Fruit fly (Drosophila melanogaster): ENCODE results near the gene CG3713.

Gene CG3713

dm6 chrX:801157-801872 lies 45.6 kb downstream of the CG3713 start, which contains the start of gene Rbf (continued):
- TF ChIP-seq CG2889 (GFP tag; IDR thresholded peaks at IDR 0.05), result no peak
- TF ChIP-seq slou (GFP tag; optimal IDR thresholded peaks at IDR 0.05), result no peak
- no peak for TF ChIP-seq CG7271 (tag; optimal IDR thresholded peaks at IDR 0.05)
- peak; percentile 33 for TF ChIP-seq CG13624 (GFP tag; optimal IDR thresholded peaks at IDR 0.05)
- no peak for TF ChIP-seq Atf3 (GFP tag; optimal IDR thresholded peaks at IDR 0.05)
- 0 out of 3 replicates have a peak, but pooled peaks have one; percentile 25 for TF ChIP-seq CG34224 (GFP tag; IDR thresholded peaks at IDR 0.05; ENCODE audit: partially characterized antibody)
- TF ChIP-seq Bteb2 (GFP tag; optimal IDR thresholded peaks at IDR 0.05), result no peak
- TF ChIP-seq CG10267 (tag; optimal IDR thresholded peaks at IDR 0.05), result peak; percentile 94
- no peak for TF ChIP-seq CrebB (tag; optimal IDR thresholded peaks at IDR 0.05)
- TF ChIP-seq nerfin-2 (GFP tag; IDR thresholded peaks at IDR 0.05; ENCODE audit: partially characterized antibody), result 0 out of 2 replicates have a peak, but pooled peaks have one; percentile 38
- peak; percentile 5 for TF ChIP-seq CG33213 (GFP tag; optimal IDR thresholded peaks at IDR 0.05)
- peak in 1 of 3 experiments; percentile 16 for TF ChIP-seq Stat92E (GFP tag; optimal IDR thresholded peaks at IDR 0.05)
- TF ChIP-seq CG10431 (GFP tag; optimal IDR thresholded peaks at IDR 0.05), result no peak
- no peak for TF ChIP-seq CG31388 (GFP tag; optimal IDR thresholded peaks at IDR 0.05)
- TF ChIP-seq inv (GFP tag; IDR thresholded peaks at IDR 0.05; ENCODE audit: partially characterized antibody), result peak; percentile 32
- TF ChIP-seq dm (GFP tag; optimal IDR thresholded peaks at IDR 0.05), result peak; percentile 25
- TF ChIP-seq so (GFP tag; IDR thresholded peaks at IDR 0.05), result no peak
- TF ChIP-seq CG7928 (GFP tag; optimal IDR thresholded peaks at IDR 0.05), result peak; percentile 1
- peak; percentile 1 for TF ChIP-seq CG30403 (GFP tag; optimal IDR thresholded peaks at IDR 0.05)
- TF ChIP-seq fd64A (GFP tag; optimal IDR thresholded peaks at IDR 0.05), result no peak
- peak; percentile 55; the same call in 1 of the 2 replicates for TF ChIP-seq CG13287 (GFP tag; IDR thresholded peaks at IDR 0.05; ENCODE audit: partially characterized antibody)
- TF ChIP-seq tna (GFP tag; IDR thresholded peaks at IDR 0.05; ENCODE audit: partially characterized antibody), result peak; percentile 52; the same call in 1 of the 2 replicates
- peak; percentile 35; the same call in 1 of the 2 replicates for TF ChIP-seq hbn (GFP tag; IDR thresholded peaks at IDR 0.05; ENCODE audit: partially characterized antibody)
- TF ChIP-seq Dad (GFP tag; optimal IDR thresholded peaks at IDR 0.05), result peak; percentile 31
- TF ChIP-seq CG15269 (tag; optimal IDR thresholded peaks at IDR 0.05), result no peak
- TF ChIP-seq cad (GFP tag; optimal IDR thresholded peaks at IDR 0.05), result no peak
- TF ChIP-seq CG10543 (GFP tag; optimal IDR thresholded peaks at IDR 0.05), result no peak
- TF ChIP-seq CG2116 (GFP tag; optimal IDR thresholded peaks at IDR 0.05), result peak; percentile 62
- TF ChIP-seq yki (optimal IDR thresholded peaks at IDR 0.05), result no peak
- peak; percentile 39; the same call in 1 of the 2 replicates for TF ChIP-seq CG2129 (GFP tag; IDR thresholded peaks at IDR 0.05; ENCODE audit: partially characterized antibody)
- TF ChIP-seq CG14965 (GFP tag; optimal IDR thresholded peaks at IDR 0.05; ENCODE audit: borderline replicate concordance), result no peak
- TF ChIP-seq CG16813 (GFP tag; IDR thresholded peaks at IDR 0.05; ENCODE audit: partially characterized antibody), result peak; percentile 62
- peak; percentile 79 for TF ChIP-seq BEAF-32 (GFP tag; optimal IDR thresholded peaks at IDR 0.05)
- TF ChIP-seq E2f1 (GFP tag; IDR thresholded peaks at IDR 0.05), result 0 out of 2 replicates have a peak, but pooled peaks have one; percentile 6
- no peak for TF ChIP-seq CG8290 (GFP tag; optimal IDR thresholded peaks at IDR 0.05)
- peak in 1 of 2 experiments; percentile 16 for TF ChIP-seq CG8290 (tag; optimal IDR thresholded peaks at IDR 0.05)
- TF ChIP-seq Rfx (GFP tag; IDR thresholded peaks at IDR 0.05), result peak; percentile 32; the same call in 1 of the 2 replicates
- no peak for TF ChIP-seq Dek (tag; optimal IDR thresholded peaks at IDR 0.05)
- peak; percentile 6 for TF ChIP-seq CG2712 (tag; optimal IDR thresholded peaks at IDR 0.05)
- peak; percentile 41 for TF ChIP-seq CG12659 (GFP tag; optimal IDR thresholded peaks at IDR 0.05)
- peak; percentile 4 for TF ChIP-seq CG4854 (GFP tag; optimal IDR thresholded peaks at IDR 0.05)
- TF ChIP-seq Sry-δ (GFP tag; optimal IDR thresholded peaks at IDR 0.05), result peak; percentile 72
- TF ChIP-seq CG17361 (GFP tag; IDR thresholded peaks at IDR 0.05), result no peak
- TF ChIP-seq Chrac-16 (GFP tag; optimal IDR thresholded peaks at IDR 0.05), result peak; percentile 11
- peak; percentile 61; the same call in 2 of the 3 replicates for TF ChIP-seq knrl (GFP tag; IDR thresholded peaks at IDR 0.05; ENCODE audit: partially characterized antibody)
- peak; percentile 24 for TF ChIP-seq Hmr (GFP tag; optimal IDR thresholded peaks at IDR 0.05)
- peak; percentile 26 for TF ChIP-seq CG9727 (GFP tag; optimal IDR thresholded peaks at IDR 0.05)
- TF ChIP-seq zen (tag; optimal IDR thresholded peaks at IDR 0.05), result peak; percentile 3

Measured in whole organism, embryonic.